Worm (Caenorhabditis elegans) whole organism, L1 larva: ENCODE measurements around the gene Y22D7AL.1.

Experiments used
- ama-1 ChIP-seq: fragments of 150-350 bp; optimal IDR thresholded peaks from 2 replicates; lab custom pipeline; 2014
- ceh-82 ChIP-seq, 3 experiments: fragments of 150-350 bp in 1 of 3; sonication (generic microtip) in 2 of 3; optimal IDR thresholded peaks; 2 replicates each; lab custom pipeline; 2014 to 2017; ENCODE audit warnings: missing biosample characterization in 3 of 3, missing genetic modification characterization in 3 of 3
- elt-2 ChIP-seq: sonication (generic microtip); optimal IDR thresholded peaks from 2 replicates; lab custom pipeline; 2016; ENCODE audit warnings: missing genetic modification characterization, mild to moderate bottlenecking, inconsistent platforms, missing compliant biosample characterization, missing genetic modification reagents
- lin-35 ChIP-seq, 2 experiments: fragments of 150-350 bp; optimal IDR thresholded peaks; 2 replicates each; lab custom pipeline; 2014; ENCODE audit warnings: missing biosample characterization in 2 of 2, missing genetic modification characterization in 2 of 2, missing genetic modification reagents in 2 of 2
- lsy-2 ChIP-seq, 2 experiments: fragments of 150-350 bp; optimal IDR thresholded peaks; 2 replicates each; lab custom pipeline; 2014; ENCODE audit warnings: missing biosample characterization in 2 of 2, missing genetic modification characterization in 2 of 2
- nhr-12 ChIP-seq: sonication (generic microtip); optimal IDR thresholded peaks from 2 replicates; lab custom pipeline; 2017; ENCODE audit warnings: missing biosample characterization, missing genetic modification characterization
- nhr-19 ChIP-seq: fragments of 200-800 bp; sonication (Bioruptor generic); conservative IDR thresholded peaks from 2 replicates; pipeline ENCODE4 v1.3.6; 2022; ENCODE audit warnings: missing genetic modification characterization, missing compliant biosample characterization
- snpc-4 ChIP-seq: fragments of 150-350 bp; optimal IDR thresholded peaks from 2 replicates; lab custom pipeline; 2014; ENCODE audit warnings: missing biosample characterization, missing genetic modification characterization
- unc-130 ChIP-seq: fragments of 150-350 bp; optimal IDR thresholded peaks from 2 replicates; lab custom pipeline; 2017; ENCODE audit warnings: missing biosample characterization, missing genetic modification characterization, inconsistent platforms

ce11 chrIII:1663056-1663455 is 10.8 kb downstream of the Y22D7AL.1 start:
- TF ChIP-seq ceh-82 (tag; optimal IDR thresholded peaks at IDR 0.05; lab: Kevin White, UChicago) (no peak), nhr-12 (tag; lab: Kevin White, UChicago) (no peak), ama-1 (lab: Kevin White, UChicago) (no peak), nhr-19 (GFP tag; lab: Robert Waterston, UW) (no peak), unc-130 (tag; lab: Kevin White, UChicago) (no peak), snpc-4 (tag; lab: Kevin White, UChicago) (no peak), lsy-2 (tag; optimal IDR thresholded peaks at IDR 0.05; lab: Kevin White, UChicago) (no peak), elt-2 (tag; lab: Kevin White, UChicago) (no peak), lin-35 (GFP tag; optimal IDR thresholded peaks at IDR 0.05; lab: Kevin White, UChicago) (no peak)
